Worm (Caenorhabditis elegans): ENCODE measurements around the gene glb-27.

glb-27 gene

ce11 chrII:8600165-8600564 is 44.1 kb upstream of the glb-27 start, which contains the start of gene pigg-1:
TSS of gene pigg-1 (minus strand) at chrII:8600265.
- TF ChIP-seq unc-30 (tag; optimal IDR thresholded peaks at IDR 0.05) (no peak), tlp-1 (tag; optimal IDR thresholded peaks at IDR 0.05) (no peak), egl-13 (tag; optimal IDR thresholded peaks at IDR 0.05) (no peak), alr-1 (tag; optimal IDR thresholded peaks at IDR 0.05; ENCODE audit: borderline replicate concordance) (no peak), egl-27 (tag; optimal IDR thresholded peaks at IDR 0.05) (no peak), sptf-1 (tag; optimal IDR thresholded peaks at IDR 0.05) (no peak)

ce11 chrII:8599214-8599613 is 43.1 kb upstream of the glb-27 start, which contains the start of gene F28C6.5:
TSS of gene F28C6.5 (plus strand) at chrII:8599514.
- no peak for TF ChIP-seq ets-5 (GFP tag; IDR thresholded peaks at IDR 0.05)
- peak; percentile 26 for TF ChIP-seq blmp-1 (tag; optimal IDR thresholded peaks at IDR 0.05)

DNA sequence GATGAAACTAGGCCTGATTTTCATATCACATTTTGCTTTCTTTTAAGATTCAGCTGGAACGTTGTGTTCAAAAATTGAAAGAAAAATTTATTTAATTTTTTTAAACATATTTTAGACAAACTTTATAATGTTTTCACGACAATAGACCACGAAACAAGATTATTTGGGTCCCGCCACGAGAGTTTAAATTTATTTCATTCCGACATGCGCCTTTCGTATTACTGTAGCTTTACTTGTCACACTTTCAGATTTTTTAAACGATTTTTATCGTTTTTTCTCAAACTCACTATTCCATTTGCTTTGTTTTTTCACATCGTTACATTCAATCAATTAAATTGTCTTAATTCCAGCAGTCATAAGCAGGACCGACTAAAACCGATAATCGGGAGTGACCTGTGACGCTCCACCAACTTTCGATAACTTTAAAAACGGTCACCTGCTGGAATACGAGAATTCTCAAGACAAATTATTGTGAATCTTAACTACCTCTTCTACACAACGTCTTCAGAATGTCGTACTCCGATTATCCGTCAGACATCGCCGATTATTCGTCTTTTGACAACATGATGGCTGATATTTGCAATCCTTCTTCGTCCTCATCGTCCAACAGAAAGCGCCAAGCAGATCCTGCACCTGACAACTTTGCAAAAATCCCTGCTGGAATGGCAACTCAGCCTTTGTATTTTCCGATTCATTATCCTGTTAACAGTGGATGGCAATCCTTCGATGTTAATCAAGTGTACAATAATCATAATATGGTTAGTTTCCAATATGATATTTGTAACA is 38.0 kb upstream of the glb-27 start, which contains the start of gene aptf-3:
TSS of gene aptf-3 (plus strand) at position 351 of the 786 bp plus-strand sequence.
- no peak for TF ChIP-seq lin-35 (GFP tag; optimal IDR thresholded peaks at IDR 0.05)
- TF ChIP-seq unc-98 (GFP tag; IDR thresholded peaks at IDR 0.05) = no peak
- no peak for TF ChIP-seq nhr-28 (tag; optimal IDR thresholded peaks at IDR 0.05)
- TF ChIP-seq mep-1 (tag; optimal IDR thresholded peaks at IDR 0.05) = no peak
- TF ChIP-seq vab-15 (tag; optimal IDR thresholded peaks at IDR 0.05) = no peak
- no peak for TF ChIP-seq ama-1 (optimal IDR thresholded peaks at IDR 0.05)
- TF ChIP-seq dpl-1 (GFP tag; optimal IDR thresholded peaks at IDR 0.05) = no peak
- TF ChIP-seq C04F5.9 (tag; optimal IDR thresholded peaks at IDR 0.05) = no peak
- no peak for TF ChIP-seq tbx-2 (tag; optimal IDR thresholded peaks at IDR 0.05)
- no peak for TF ChIP-seq irx-1 (tag; optimal IDR thresholded peaks at IDR 0.05)
- TF ChIP-seq nhr-11 (tag; optimal IDR thresholded peaks at IDR 0.05) = no peak
- TF ChIP-seq pqm-1 (tag; optimal IDR thresholded peaks at IDR 0.05) = no peak
- TF ChIP-seq lin-13 (GFP tag; optimal IDR thresholded peaks at IDR 0.05) = no peak
- TF ChIP-seq hpl-2 (GFP tag; optimal IDR thresholded peaks at IDR 0.05) = no peak
- no peak for TF ChIP-seq nhr-237 (tag; optimal IDR thresholded peaks at IDR 0.05)
- TF ChIP-seq C16A3.4 (tag; optimal IDR thresholded peaks at IDR 0.05) = no peak

- TF ChIP-seq aha-1 (tag; optimal IDR thresholded peaks at IDR 0.05) = no peak
- TF ChIP-seq jun-1 (tag; optimal IDR thresholded peaks at IDR 0.05) = no peak
- TF ChIP-seq nhr-12 (tag; optimal IDR thresholded peaks at IDR 0.05) = no peak
- TF ChIP-seq ztf-11 (tag; optimal IDR thresholded peaks at IDR 0.05) = no peak
- TF ChIP-seq nhr-85 (tag) = no peak
These were observed 34.6 kb upstream of the glb-27 start, which contains the start of gene aptf-4 for ce11 chrII:8590684-8591083. TSS of gene aptf-4 (plus strand) at chrII:8590984.

DNA sequence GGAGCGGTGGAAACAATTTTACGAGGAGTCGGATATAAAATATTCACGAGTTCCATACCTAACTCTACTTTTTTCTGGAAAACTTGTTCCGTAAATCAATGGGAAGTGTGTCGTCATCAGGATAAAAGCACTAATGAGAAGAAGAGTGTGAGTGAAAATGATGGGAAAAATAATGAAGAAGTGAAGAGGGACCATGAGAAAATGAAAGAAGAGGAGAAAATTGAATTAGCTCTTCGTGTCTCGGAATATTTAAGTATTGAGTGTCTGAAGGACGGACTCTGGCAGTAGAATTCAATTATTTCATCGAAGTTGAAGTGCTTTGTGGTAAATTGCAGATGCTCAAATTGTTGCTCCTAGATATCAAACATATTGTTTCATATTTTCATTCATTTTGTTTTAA is 33.2 kb upstream of the glb-27 start:
- TF ChIP-seq dsc-1 (tag; optimal IDR thresholded peaks at IDR 0.05) (peak; percentile 72), nhr-71 (tag; optimal IDR thresholded peaks at IDR 0.05) (peak; percentile 57), sox-4 (tag; optimal IDR thresholded peaks at IDR 0.05) (no peak), Y116A8C.19 (tag; optimal IDR thresholded peaks at IDR 0.05; ENCODE audit: borderline replicate concordance) (no peak), unc-86 (tag; optimal IDR thresholded peaks at IDR 0.05) (peak; percentile 51), C34B4.2 (tag; optimal IDR thresholded peaks at IDR 0.05) (no peak), skn-1 (tag; optimal IDR thresholded peaks at IDR 0.05) (no peak), nhr-237 (tag; optimal IDR thresholded peaks at IDR 0.05) (no peak), zag-1 (tag; optimal IDR thresholded peaks at IDR 0.05) (peak; percentile 52), vab-15 (tag; optimal IDR thresholded peaks at IDR 0.05) (no peak), ces-1 (GFP tag; optimal IDR thresholded peaks at IDR 0.05) (peak; percentile 51), hpl-2 (GFP tag; optimal IDR thresholded peaks at IDR 0.05) (no peak), hlh-4 (tag; optimal IDR thresholded peaks at IDR 0.05) (no peak), unc-130 (tag; optimal IDR thresholded peaks at IDR 0.05) (no peak), unc-98 (GFP tag; IDR thresholded peaks at IDR 0.05) (no peak), ceh-8 (GFP tag; optimal IDR thresholded peaks at IDR 0.05) (peak; percentile 77), fkh-10 (GFP tag; optimal IDR thresholded peaks at IDR 0.05) (no peak), nhr-77 (tag; optimal IDR thresholded peaks at IDR 0.05) (no peak), pag-3 (tag; optimal IDR thresholded peaks at IDR 0.05; ENCODE audit: borderline replicate concordance, insufficient read depth) (no peak), lsy-2 (tag; optimal IDR thresholded peaks at IDR 0.05) (peak in 1 of 2 experiments; percentile 16), lin-14 (GFP tag; optimal IDR thresholded peaks at IDR 0.05) (peak; percentile 88)
